Worm (Caenorhabditis elegans): Measurements from ENCODE around the gene pqn-70.

DNA sequence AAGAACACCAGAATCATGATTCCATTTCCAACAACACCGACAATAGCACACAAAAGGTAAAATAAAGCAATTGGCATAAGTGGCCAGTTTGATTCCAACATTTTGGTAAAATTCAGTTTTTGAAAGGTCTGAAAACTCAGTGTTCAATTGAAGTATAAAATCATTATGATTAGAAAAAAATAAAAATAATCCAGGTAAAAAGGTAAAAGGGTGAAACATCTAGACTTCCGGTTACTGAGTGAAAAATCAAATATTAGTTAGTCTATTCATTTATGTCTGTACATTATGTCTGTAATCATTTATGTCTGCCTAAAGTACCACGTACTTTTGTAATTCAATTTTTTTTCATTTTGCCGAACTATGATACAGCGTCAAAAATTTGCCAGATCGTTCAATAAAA lies 26.5 kb upstream of the pqn-70 start, which contains the start of gene srsx-31:
- TF ChIP-seq ceh-79 (tag; optimal IDR thresholded peaks at IDR 0.05) = no peak
- TF ChIP-seq zfh-2 (GFP tag; conservative IDR thresholded peaks at IDR 0.05) = no peak
- TF ChIP-seq rcor-1 (GFP tag; IDR thresholded peaks at IDR 0.05) = no peak
- no peak for TF ChIP-seq mel-28 (tag; optimal IDR thresholded peaks at IDR 0.05; ENCODE audit: borderline replicate concordance)
- no peak for TF ChIP-seq sea-2 (GFP tag; IDR thresholded peaks at IDR 0.05)
- TF ChIP-seq nhr-120 (GFP tag; IDR thresholded peaks at IDR 0.05) = no peak
- no peak for TF ChIP-seq mes-4 (tag; optimal IDR thresholded peaks at IDR 0.05)
- TF ChIP-seq nhr-27 (tag; optimal IDR thresholded peaks at IDR 0.05) = no peak
- no peak for TF ChIP-seq bed-2 (GFP tag; IDR thresholded peaks at IDR 0.05)
